Worm (Caenorhabditis elegans): ENCODE results near the gene mth-2.

ce11 chrII:4211113-4211512, 17.0 kb upstream of the mth-2 start, which contains the start of gene F31D5.7:
- no peak for TF ChIP-seq ama-1 (optimal IDR thresholded peaks at IDR 0.05)
- no peak for TF ChIP-seq ceh-13 (GFP tag; optimal IDR thresholded peaks at IDR 0.05)
- TF ChIP-seq ceh-36 (tag; optimal IDR thresholded peaks at IDR 0.05) = no peak
- TF ChIP-seq flt-1 (GFP tag; IDR thresholded peaks at IDR 0.05) = no peak
- TF ChIP-seq hnd-1 (tag; optimal IDR thresholded peaks at IDR 0.05) = no peak
- TF ChIP-seq tbx-11 (GFP tag; IDR thresholded peaks at IDR 0.05) = no peak
- no peak for TF ChIP-seq pes-1 (GFP tag; IDR thresholded peaks at IDR 0.05)
- no peak for TF ChIP-seq F13C5.2 (tag; optimal IDR thresholded peaks at IDR 0.05)
- TF ChIP-seq hmg-4 (GFP tag; optimal IDR thresholded peaks at IDR 0.05) = no peak
- no peak for TF ChIP-seq scrt-1 (GFP tag; IDR thresholded peaks at IDR 0.05)
- no peak for TF ChIP-seq tbx-37 (GFP tag; conservative IDR thresholded peaks at IDR 0.05)
- TF ChIP-seq tra-4 (tag; optimal IDR thresholded peaks at IDR 0.05) = no peak
- no peak for TF ChIP-seq aly-1 (tag; optimal IDR thresholded peaks at IDR 0.05)

Measured in whole organism, early embryonic.